Fruit fly (Drosophila melanogaster) whole organism, wandering third instar larva: ENCODE data around the gene tal-2A.

Source experiments
- CG9705 ChIP-seq: fragments of 200-800 bp; sonication (Bioruptor generic); optimal IDR thresholded peaks from 2 replicates; lab custom pipeline; 2018; ENCODE audit warnings: missing biosample characterization, mild to moderate bottlenecking, missing genetic modification characterization
- CrebA ChIP-seq: fragments of 200-800 bp; sonication (Bioruptor generic); optimal IDR thresholded peaks from 2 replicates; lab custom pipeline; 2016; ENCODE audit warnings: missing biosample characterization, mild to moderate bottlenecking, missing genetic modification characterization, borderline replicate concordance
- Dfd ChIP-seq: fragments of >200 bp; optimal IDR thresholded peaks from 2 replicates; lab custom pipeline; 2017; ENCODE audit warnings: missing biosample characterization, missing genetic modification characterization
- Dif ChIP-seq: fragments of 200-275, 200-300 bp; sonication (Bioruptor generic); optimal IDR thresholded peaks from 2 replicates; lab custom pipeline; 2018; ENCODE audit warnings: missing biosample characterization, missing genetic modification characterization; ENCODE audit not compliant: partially characterized antibody
- GATAd ChIP-seq: sonication (Bioruptor generic); optimal IDR thresholded peaks from 2 replicates; lab custom pipeline; 2016; ENCODE audit warnings: missing biosample characterization, missing genetic modification characterization
- Hnf4 ChIP-seq: fragments of 200-800 bp; sonication (Bioruptor generic); optimal IDR thresholded peaks from 2 replicates; lab custom pipeline; 2016; ENCODE audit warnings: missing biosample characterization, mild to moderate bottlenecking, missing genetic modification characterization
- Hr78 ChIP-seq: fragments of >200 bp; optimal IDR thresholded peaks from 2 replicates; lab custom pipeline; 2017; ENCODE audit warnings: missing biosample characterization, missing genetic modification characterization
- Jra ChIP-seq: sonication (Bioruptor generic); optimal IDR thresholded peaks from 2 replicates; lab custom pipeline; 2016; ENCODE audit warnings: missing biosample characterization, missing genetic modification characterization
- Mio ChIP-seq: sonication (Bioruptor generic); optimal IDR thresholded peaks from 2 replicates; lab custom pipeline; 2016; ENCODE audit warnings: missing biosample characterization, missing genetic modification characterization
- OdsH ChIP-seq: fragments of 200-800 bp; sonication (Bioruptor generic); optimal IDR thresholded peaks from 2 replicates; lab custom pipeline; 2016; ENCODE audit warnings: missing biosample characterization, mild to moderate bottlenecking, missing genetic modification characterization
- Rel ChIP-seq, 2 experiments: fragments of 200-800 bp; sonication (Bioruptor generic) in 1 of 2; optimal IDR thresholded peaks; 2 replicates in 1 of 2; 3 replicates in 1 of 2; lab custom pipeline; 2016 to 2019; ENCODE audit warnings: mild to moderate bottlenecking in 2 of 2, missing biosample characterization in 2 of 2, missing genetic modification characterization in 2 of 2, moderate library complexity in 1 of 2
- Sp1 ChIP-seq: fragments of 200-800 bp; sonication (Bioruptor generic); optimal IDR thresholded peaks from 3 replicates; lab custom pipeline; 2019; ENCODE audit warnings: missing biosample characterization, mild to moderate bottlenecking, missing genetic modification characterization, moderate library complexity
- Vsx2 ChIP-seq: fragments of 200-300, 225-300 bp; sonication (Bioruptor generic); optimal IDR thresholded peaks from 2 replicates; lab custom pipeline; 2018; ENCODE audit warnings: missing biosample characterization, missing genetic modification characterization; ENCODE audit not compliant: partially characterized antibody
- br ChIP-seq: fragments of 200-800 bp; sonication (Bioruptor generic); optimal IDR thresholded peaks from 2 replicates; lab custom pipeline; 2016; ENCODE audit warnings: missing biosample characterization, missing genetic modification characterization
- brk ChIP-seq: fragments of 200-800 bp; sonication (Bioruptor generic); optimal IDR thresholded peaks from 2 replicates; lab custom pipeline; 2016; ENCODE audit warnings: missing biosample characterization, mild to moderate bottlenecking, missing genetic modification characterization
- dl ChIP-seq, 2 experiments: fragments of 175-275, 200-275 bp in 1 of 2; fragments of 200-275 bp in 1 of 2; sonication (Bioruptor generic); optimal IDR thresholded peaks; lab custom pipeline; 2018; ENCODE audit warnings: mild to moderate bottlenecking in 2 of 2, missing biosample characterization in 2 of 2, missing genetic modification characterization in 2 of 2, moderate library complexity in 2 of 2; ENCODE audit not compliant: partially characterized antibody in 2 of 2, insufficient read depth in 1 of 2
- dmrt93B ChIP-seq: fragments of 200-800 bp; sonication (Bioruptor generic); optimal IDR thresholded peaks from 2 replicates; lab custom pipeline; 2018; ENCODE audit warnings: missing biosample characterization, mild to moderate bottlenecking, missing genetic modification characterization
- dsf ChIP-seq: sonication (Bioruptor generic); optimal IDR thresholded peaks from 2 replicates; lab custom pipeline; 2016; ENCODE audit warnings: missing biosample characterization, missing genetic modification characterization, borderline replicate concordance
- foxo ChIP-seq, 2 experiments: fragments of 200-800 bp; sonication (Bioruptor generic); optimal IDR thresholded peaks; 2 replicates in 1 of 2; 3 replicates in 1 of 2; lab custom pipeline; 2016 to 2017; ENCODE audit warnings: missing biosample characterization in 2 of 2, missing genetic modification characterization in 2 of 2
- fru ChIP-seq: fragments of 200-800 bp; sonication (Bioruptor generic); optimal IDR thresholded peaks from 3 replicates; lab custom pipeline; 2016; ENCODE audit warnings: missing biosample characterization, mild to moderate bottlenecking, missing genetic modification characterization
- h ChIP-seq: fragments of 200-800 bp; sonication (Bioruptor generic); optimal IDR thresholded peaks from 3 replicates; lab custom pipeline; 2016; ENCODE audit warnings: missing biosample characterization, mild to moderate bottlenecking, missing genetic modification characterization
- jim ChIP-seq: fragments of 175-275, 200-325 bp; sonication (Bioruptor generic); optimal IDR thresholded peaks from 2 replicates; lab custom pipeline; 2016; ENCODE audit warnings: missing biosample characterization, mild to moderate bottlenecking, missing genetic modification characterization
- lola ChIP-seq: fragments of >200 bp; optimal IDR thresholded peaks from 2 replicates; lab custom pipeline; 2017; ENCODE audit warnings: missing biosample characterization, missing genetic modification characterization
- pan ChIP-seq: fragments of >200 bp; optimal IDR thresholded peaks from 2 replicates; lab custom pipeline; 2017
- psq ChIP-seq: fragments of 200-800 bp; sonication (Bioruptor generic); optimal IDR thresholded peaks from 3 replicates; lab custom pipeline; 2017; ENCODE audit warnings: missing biosample characterization, mild to moderate bottlenecking, missing genetic modification characterization, moderate library complexity
- rgr ChIP-seq: fragments of 200-800 bp; sonication (Bioruptor generic); optimal IDR thresholded peaks from 3 replicates; lab custom pipeline; 2016; ENCODE audit warnings: missing biosample characterization, mild to moderate bottlenecking, missing genetic modification characterization
- sage ChIP-seq: fragments of 200-800 bp; sonication (Bioruptor generic); optimal IDR thresholded peaks from 2 replicates; lab custom pipeline; 2016; ENCODE audit warnings: missing biosample characterization, mild to moderate bottlenecking, missing genetic modification characterization
- sv ChIP-seq: fragments of 200-800 bp; sonication (Bioruptor generic); optimal IDR thresholded peaks from 3 replicates; lab custom pipeline; 2016; ENCODE audit warnings: missing biosample characterization, missing genetic modification characterization
- tai ChIP-seq: sonication (Bioruptor generic); optimal IDR thresholded peaks from 2 replicates; lab custom pipeline; 2016; ENCODE audit warnings: missing biosample characterization, missing genetic modification characterization
- usp ChIP-seq: fragments of >200 bp; optimal IDR thresholded peaks from 2 replicates; lab custom pipeline; 2017; ENCODE audit warnings: missing biosample characterization, missing genetic modification characterization
- woc ChIP-seq: sonication (Bioruptor generic); optimal IDR thresholded peaks from 2 replicates; lab custom pipeline; 2016; ENCODE audit warnings: missing biosample characterization, mild to moderate bottlenecking, missing genetic modification characterization

Gene tal-2A

dm6 chr3R:13812736-13813250, at the start of gene tal-2A, which contains the start of the genes tal-1A, tal-3A and tal-AA:
TSS of gene tal-2A (plus strand) at chr3R:13813109.
TSS of gene tal-1A (plus strand) at chr3R:13813109.
TSS of gene tal-3A (plus strand) at chr3R:13813109.
TSS of gene tal-AA (plus strand) at chr3R:13813109.
- TF ChIP-seq jim (GFP tag; lab: Kevin White, UChicago) (no peak), rgr (GFP tag; lab: Kevin White, UChicago) (peak; percentile 47), dsf (GFP tag; lab: Kevin White, UChicago) (no peak), Rel (GFP tag; optimal IDR thresholded peaks at IDR 0.05; lab: Kevin White, UChicago) (peak; percentile 2), Rel (tag; optimal IDR thresholded peaks at IDR 0.05; lab: Kevin White, UChicago) (peak; percentile 25), OdsH (peak; percentile 48), CG9705 (GFP tag; lab: Kevin White, UChicago) (no peak), tai (GFP tag; lab: Kevin White, UChicago) (no peak), Hnf4 (GFP tag; lab: Kevin White, UChicago) (peak; percentile 35), Vsx2 (GFP tag; lab: Kevin White, UChicago) (peak; percentile 92), sage (GFP tag; lab: Kevin White, UChicago) (peak; percentile 66), GATAd (GFP tag; lab: Kevin White, UChicago) (no peak), Jra (GFP tag; lab: Kevin White, UChicago) (peak; percentile 55), h (GFP tag; lab: Kevin White, UChicago) (peak; percentile 70), brk (GFP tag; lab: Kevin White, UChicago) (peak; percentile 54), Dfd (GFP tag; lab: Kevin White, UChicago) (no peak), br (peak; percentile 8), dl (GFP tag; optimal IDR thresholded peaks at IDR 0.05; lab: Kevin White, UChicago; ENCODE audit: insufficient read depth in 1 of 2, partially characterized antibody in 2 of 2) (peak; percentile 92 to 96), psq (GFP tag; lab: Kevin White, UChicago) (peak; percentile 8), Sp1 (peak; percentile 27), fru (GFP tag; lab: Kevin White, UChicago) (peak; percentile 56), Dif (peak; percentile 99), woc (GFP tag; lab: Kevin White, UChicago) (no peak), CrebA (peak; percentile 65), lola (GFP tag; lab: Kevin White, UChicago) (no peak), foxo (GFP tag; optimal IDR thresholded peaks at IDR 0.05; lab: Kevin White, UChicago) (peak; percentile 26 to 37)

- TF ChIP-seq CG9705 (GFP tag; lab: Kevin White, UChicago) = no peak
- no peak for TF ChIP-seq psq (GFP tag; lab: Kevin White, UChicago)
- TF ChIP-seq dmrt93B (GFP tag; lab: Kevin White, UChicago) = no peak
- TF ChIP-seq woc (GFP tag; lab: Kevin White, UChicago) = no peak
- TF ChIP-seq br = no peak
- TF ChIP-seq Mio = no peak
- TF ChIP-seq pan (lab: Kevin White, UChicago) = no peak
- TF ChIP-seq sage (GFP tag; lab: Kevin White, UChicago) = no peak
- TF ChIP-seq Sp1 = no peak
- TF ChIP-seq usp = no peak
- no peak for TF ChIP-seq h (GFP tag; lab: Kevin White, UChicago)
- no peak for TF ChIP-seq sv (GFP tag; lab: Kevin White, UChicago)
- no peak for TF ChIP-seq Jra (GFP tag; lab: Kevin White, UChicago)
These were observed 47.9 kb upstream of the tal-2A start for dm6 chr3R:13765001-13765400.

dm6 chr3R:13765456-13765855, 47.5 kb upstream of the tal-2A start, which contains the start of gene CG9312:
TSS of gene CG9312 (plus strand) at chr3R:13765756.
- TF ChIP-seq psq (GFP tag; lab: Kevin White, UChicago) (no peak), Rel (GFP tag; optimal IDR thresholded peaks at IDR 0.05; lab: Kevin White, UChicago) (no peak), Rel (tag; optimal IDR thresholded peaks at IDR 0.05; lab: Kevin White, UChicago) (peak; percentile 9)

- TF ChIP-seq Hr78 (GFP tag; lab: Kevin White, UChicago) = no peak
- TF ChIP-seq CrebA = no peak
- TF ChIP-seq fru (GFP tag; lab: Kevin White, UChicago) = peak; percentile 11
These were observed 45.7 kb upstream of the tal-2A start, which contains the start of gene Cht5 for dm6 chr3R:13767239-13767638. TSS of gene Cht5 (plus strand) at chr3R:13767549.
